Worm (Caenorhabditis elegans) whole organism, mixed stage, embryonic: ENCODE data around the gene oac-7.
A peak's percentile ranks its signal among the peaks of the same experiment; 100 is the strongest.

ENCODE experiments used
- M03D4.4 ChIP-seq: sonication (generic microtip); optimal IDR thresholded peaks from 2 replicates; lab custom pipeline; 2017; ENCODE audit warnings: mild to moderate bottlenecking, missing genetic modification characterization, missing compliant biosample characterization
- bed-3 ChIP-seq: fragments of 200-800 bp; sonication (Bioruptor generic); optimal IDR thresholded peaks from 3 replicates; lab custom pipeline; 2018; ENCODE audit warnings: mild to moderate bottlenecking, missing genetic modification characterization, moderate library complexity, missing compliant biosample characterization
- blmp-1 ChIP-seq: fragments of 150-350 bp; optimal IDR thresholded peaks from 2 replicates; lab custom pipeline; 2014; ENCODE audit warnings: missing biosample characterization, missing genetic modification characterization
- ceh-39 ChIP-seq: fragments of 150-350 bp; optimal IDR thresholded peaks from 2 replicates; lab custom pipeline; 2014; ENCODE audit warnings: missing biosample characterization, missing genetic modification characterization
- ceh-43 ChIP-seq: fragments of 200-800 bp; sonication (Bioruptor generic); optimal IDR thresholded peaks from 2 replicates; lab custom pipeline; 2018; ENCODE audit warnings: mild to moderate bottlenecking, missing genetic modification characterization, moderate library complexity, missing compliant biosample characterization
- ceh-83 ChIP-seq: fragments of 200-800 bp; sonication (Bioruptor generic); optimal IDR thresholded peaks from 2 replicates; lab custom pipeline; 2018; ENCODE audit warnings: mild to moderate bottlenecking, missing genetic modification characterization, missing compliant biosample characterization
- ces-1 ChIP-seq: fragments of 150-350 bp; optimal IDR thresholded peaks from 2 replicates; lab custom pipeline; 2014; ENCODE audit warnings: missing biosample characterization, missing genetic modification reagents, missing genetic modification characterization
- cnd-1 ChIP-seq: fragments of 200-800 bp; sonication (Bioruptor generic); optimal IDR thresholded peaks from 2 replicates; lab custom pipeline; 2018; ENCODE audit warnings: mild to moderate bottlenecking, missing genetic modification characterization, missing compliant biosample characterization
- drap-1 ChIP-seq: fragments of 200-800 bp; sonication (Bioruptor generic); optimal IDR thresholded peaks from 3 replicates; lab custom pipeline; 2018; ENCODE audit warnings: mild to moderate bottlenecking, missing genetic modification characterization, missing compliant biosample characterization
- elt-1 ChIP-seq: sonication (generic microtip); optimal IDR thresholded peaks from 2 replicates; lab custom pipeline; 2017; ENCODE audit warnings: missing genetic modification characterization, mild to moderate bottlenecking, missing compliant biosample characterization, antibody characterized with exemption, moderate library complexity, borderline replicate concordance; ENCODE audit not compliant: insufficient read depth
- elt-3 ChIP-seq: fragments of 150-350 bp; optimal IDR thresholded peaks from 2 replicates; lab custom pipeline; 2014; ENCODE audit warnings: missing biosample characterization, missing genetic modification characterization
- flh-1 ChIP-seq: fragments of 200-800 bp; sonication (Bioruptor generic); optimal IDR thresholded peaks from 2 replicates; lab custom pipeline; 2018; ENCODE audit warnings: mild to moderate bottlenecking, missing genetic modification characterization, moderate library complexity, missing compliant biosample characterization
- ham-2 ChIP-seq: fragments of 200-800 bp; sonication (Bioruptor generic); optimal IDR thresholded peaks from 2 replicates; lab custom pipeline; 2018; ENCODE audit warnings: mild to moderate bottlenecking, missing genetic modification characterization, missing compliant biosample characterization
- hlh-1 ChIP-seq: fragments of 150-350 bp; optimal IDR thresholded peaks from 2 replicates; lab custom pipeline; 2014; ENCODE audit warnings: missing biosample characterization, missing genetic modification reagents, missing genetic modification characterization
- lin-13 ChIP-seq: fragments of 150-350 bp; optimal IDR thresholded peaks from 2 replicates; lab custom pipeline; 2014; ENCODE audit warnings: missing biosample characterization, missing genetic modification characterization
- lin-32 ChIP-seq: fragments of 200-800 bp; sonication (Bioruptor generic); optimal IDR thresholded peaks from 2 replicates; lab custom pipeline; 2018; ENCODE audit warnings: mild to moderate bottlenecking, missing genetic modification characterization, missing compliant biosample characterization
- lsy-2 ChIP-seq: fragments of 150-350 bp; optimal IDR thresholded peaks from 2 replicates; lab custom pipeline; 2014; ENCODE audit warnings: missing biosample characterization, missing genetic modification characterization
- mab-5 ChIP-seq: fragments of 150-350 bp; optimal IDR thresholded peaks from 2 replicates; lab custom pipeline; 2014; ENCODE audit warnings: missing biosample characterization, missing genetic modification characterization
- mep-1 ChIP-seq: fragments of 150-350 bp; optimal IDR thresholded peaks from 2 replicates; lab custom pipeline; 2017; ENCODE audit warnings: missing biosample characterization, missing genetic modification reagents, missing genetic modification characterization, inconsistent platforms
- mls-2 ChIP-seq: sonication (generic microtip); optimal IDR thresholded peaks from 2 replicates; lab custom pipeline; 2016; ENCODE audit warnings: mild to moderate bottlenecking, missing genetic modification characterization, moderate library complexity, missing compliant biosample characterization
- nhr-12 ChIP-seq: fragments of 150-350 bp; optimal IDR thresholded peaks from 2 replicates; lab custom pipeline; 2014; ENCODE audit warnings: missing biosample characterization, missing genetic modification characterization
- nhr-2 ChIP-seq: fragments of 150-350 bp; optimal IDR thresholded peaks from 2 replicates; lab custom pipeline; 2014; ENCODE audit warnings: missing biosample characterization, missing genetic modification characterization
- nhr-237 ChIP-seq: fragments of 150-350 bp; optimal IDR thresholded peaks from 2 replicates; lab custom pipeline; 2014; ENCODE audit warnings: missing biosample characterization, missing genetic modification characterization
- nhr-28 ChIP-seq: fragments of 150-350 bp; optimal IDR thresholded peaks from 2 replicates; lab custom pipeline; 2014; ENCODE audit warnings: missing biosample characterization, missing genetic modification characterization
- nhr-76 ChIP-seq: sonication (generic microtip); optimal IDR thresholded peaks from 2 replicates; lab custom pipeline; 2017; ENCODE audit warnings: missing biosample characterization, missing genetic modification characterization
- pha-4 ChIP-seq: fragments of 150-350 bp; optimal IDR thresholded peaks from 2 replicates; lab custom pipeline; 2018; ENCODE audit warnings: missing biosample characterization, missing genetic modification reagents, missing genetic modification characterization
- sem-2 ChIP-seq: fragments of 200-800 bp; sonication (Bioruptor generic); optimal IDR thresholded peaks from 2 replicates; lab custom pipeline; 2018; ENCODE audit warnings: mild to moderate bottlenecking, missing genetic modification characterization, missing compliant biosample characterization
- snpc-4 ChIP-seq: fragments of 150-350 bp; optimal IDR thresholded peaks from 2 replicates; lab custom pipeline; 2014; ENCODE audit warnings: missing biosample characterization, missing genetic modification characterization
- sptf-1 ChIP-seq: sonication (generic microtip); optimal IDR thresholded peaks from 2 replicates; lab custom pipeline; 2017; ENCODE audit warnings: mild to moderate bottlenecking, missing genetic modification characterization, moderate library complexity, missing compliant biosample characterization
- tbx-8 ChIP-seq: fragments of 200-800 bp; sonication (Bioruptor generic); optimal IDR thresholded peaks from 2 replicates; lab custom pipeline; 2018; ENCODE audit warnings: mild to moderate bottlenecking, missing genetic modification characterization, moderate library complexity, missing compliant biosample characterization
- unc-120 ChIP-seq: sonication (generic microtip); optimal IDR thresholded peaks from 2 replicates; lab custom pipeline; 2017; ENCODE audit warnings: missing genetic modification characterization, missing compliant biosample characterization; ENCODE audit not compliant: poor library complexity, severe bottlenecking
- unc-39 ChIP-seq: fragments of 150-350 bp; optimal IDR thresholded peaks from 2 replicates; lab custom pipeline; 2014; ENCODE audit warnings: missing biosample characterization, missing genetic modification characterization
- unc-62 ChIP-seq: fragments of 150-350 bp; optimal IDR thresholded peaks from 2 replicates; lab custom pipeline; 2014; ENCODE audit warnings: missing biosample characterization, missing genetic modification reagents, missing genetic modification characterization
- zip-8 ChIP-seq: fragments of 150-350 bp; optimal IDR thresholded peaks from 2 replicates; lab custom pipeline; 2014; ENCODE audit warnings: missing biosample characterization, missing genetic modification characterization
- ztf-11 ChIP-seq: fragments of 150-350 bp; optimal IDR thresholded peaks from 2 replicates; lab custom pipeline; 2014; ENCODE audit warnings: missing biosample characterization, missing genetic modification characterization

Gene oac-7

DNA sequence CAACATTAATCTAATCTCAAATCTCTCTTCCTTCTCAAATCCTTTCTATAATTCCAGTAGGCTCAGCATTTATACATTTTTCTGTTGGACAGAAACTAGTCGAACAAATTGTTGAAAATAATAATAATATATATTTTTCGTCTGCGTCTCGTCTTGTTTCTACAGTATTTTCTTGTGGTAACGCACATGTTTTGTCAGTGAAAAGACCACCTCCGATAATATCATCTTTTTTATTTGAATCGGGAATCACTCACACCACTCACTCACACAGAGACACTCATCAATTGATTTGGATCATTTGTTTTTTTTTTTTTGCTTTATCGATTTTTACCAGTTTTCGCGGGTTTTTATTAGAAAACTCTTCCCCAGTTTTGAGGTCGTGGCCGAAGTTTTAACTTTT, 45.1 kb downstream of the oac-7 start:
- TF ChIP-seq ceh-39 (tag; lab: Kevin White, UChicago) (no peak), ham-2 (no peak), mls-2 (no peak), lin-32 (GFP tag; lab: Kevin White, UChicago) (no peak), mab-5 (no peak), snpc-4 (tag; lab: Kevin White, UChicago) (no peak)

DNA sequence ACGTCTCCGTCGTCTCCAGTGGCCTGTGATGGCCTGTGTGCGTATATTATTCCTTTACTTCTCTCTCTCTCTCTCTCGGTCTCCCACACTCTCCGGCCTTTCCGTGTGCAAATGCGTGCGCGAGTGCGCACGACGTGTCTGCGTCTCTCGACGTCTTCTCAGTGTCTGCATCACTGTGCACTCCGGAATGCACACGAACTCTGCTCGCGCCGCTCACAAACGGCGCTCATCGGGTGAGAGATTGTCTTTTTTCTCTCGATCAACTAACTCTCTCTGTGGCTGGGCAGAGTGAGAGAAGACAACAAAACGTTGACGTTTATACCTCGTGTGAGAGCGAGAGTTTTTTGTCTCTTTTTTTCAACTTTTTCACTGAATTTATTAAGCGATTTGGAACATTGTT, 46.3 kb downstream of the oac-7 start:
- TF ChIP-seq M03D4.4 (peak; percentile 8), snpc-4 (tag; lab: Kevin White, UChicago) (no peak), unc-120 (tag; lab: Kevin White, UChicago) (peak; percentile 59), ceh-43 (GFP tag; lab: Kevin White, UChicago) (no peak), elt-3 (peak; percentile 58), ceh-83 (GFP tag; lab: Kevin White, UChicago) (no peak), nhr-12 (tag; lab: Kevin White, UChicago) (no peak), unc-62 (GFP tag; lab: Kevin White, UChicago) (peak; percentile 47), nhr-76 (tag; lab: Kevin White, UChicago) (no peak), ham-2 (peak; percentile 55), blmp-1 (tag; lab: Kevin White, UChicago) (peak; percentile 42), nhr-28 (no peak), unc-39 (no peak), hlh-1 (tag; lab: Kevin White, UChicago) (peak; percentile 22), lin-13 (peak; percentile 42), lsy-2 (peak; percentile 22), zip-8 (tag; lab: Kevin White, UChicago) (no peak), ztf-11 (tag; lab: Kevin White, UChicago) (peak; percentile 51), tbx-8 (GFP tag; lab: Kevin White, UChicago) (no peak), nhr-2 (tag; lab: Kevin White, UChicago) (peak; percentile 85), sem-2 (GFP tag; lab: Kevin White, UChicago) (no peak), drap-1 (GFP tag; lab: Kevin White, UChicago) (peak; percentile 37), elt-1 (tag; lab: Kevin White, UChicago) (no peak), cnd-1 (tag; lab: Kevin White, UChicago) (peak; percentile 33), bed-3 (GFP tag; lab: Kevin White, UChicago) (no peak), lin-32 (GFP tag; lab: Kevin White, UChicago) (no peak), flh-1 (GFP tag; lab: Kevin White, UChicago) (no peak), nhr-237 (tag; lab: Kevin White, UChicago) (peak; percentile 51), pha-4 (tag; lab: Kevin White, UChicago) (peak; percentile 70), mab-5 (no peak), ces-1 (GFP tag; lab: Kevin White, UChicago) (peak; percentile 76), mls-2 (peak; percentile 77), ceh-39 (tag; lab: Kevin White, UChicago) (peak; percentile 49), mep-1 (peak; percentile 42), sptf-1 (peak; percentile 65)

DNA sequence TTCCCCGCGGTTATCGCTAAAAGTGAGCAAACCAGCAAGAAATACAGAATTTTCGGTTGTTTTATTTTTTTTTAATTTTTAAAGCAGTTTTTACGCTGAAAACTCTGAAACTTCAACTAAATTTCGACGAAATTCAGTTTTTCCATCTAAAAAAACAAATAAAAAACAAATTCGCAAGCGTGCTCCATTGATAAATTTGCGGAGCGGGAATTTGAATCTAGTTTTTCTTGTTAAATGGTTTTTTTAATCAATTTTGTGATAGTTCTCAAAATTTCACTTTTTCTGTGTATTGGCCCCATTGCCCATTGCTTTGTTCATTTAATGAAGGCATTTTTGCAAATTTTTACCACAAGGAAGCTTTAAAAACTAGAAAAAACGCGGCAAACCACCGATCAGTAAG, 47.2 kb downstream of the oac-7 start:
- no peak for TF ChIP-seq pha-4 (tag; lab: Kevin White, UChicago)
- no peak for TF ChIP-seq drap-1 (GFP tag; lab: Kevin White, UChicago)
- TF ChIP-seq snpc-4 (tag; lab: Kevin White, UChicago) = no peak
- TF ChIP-seq blmp-1 (tag; lab: Kevin White, UChicago) = no peak

DNA sequence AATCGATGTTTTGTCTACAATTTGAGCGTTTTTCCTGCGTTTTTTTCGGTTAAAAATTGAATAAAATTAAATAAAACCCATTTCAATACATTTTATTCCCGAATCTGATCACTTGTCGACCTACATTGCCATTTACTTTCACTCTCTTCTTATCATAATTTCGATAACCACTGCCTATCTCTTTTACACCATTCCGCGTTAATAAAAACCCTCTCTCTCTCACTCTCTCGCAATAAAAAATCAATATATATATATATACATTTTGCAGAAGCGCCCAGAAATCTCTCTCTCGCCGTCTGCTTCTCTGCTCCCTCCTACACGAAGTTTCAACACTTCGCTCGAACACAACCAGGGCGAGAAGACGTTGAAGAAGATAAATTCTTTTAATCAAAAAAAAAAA, 47.6 kb downstream of the oac-7 start, which contains the start of gene pptr-1:
Gene pptr-1 (plus strand): TSS at position 269 of the 400 bp plus-strand sequence.
- peak; percentile 5 for TF ChIP-seq elt-3
- TF ChIP-seq drap-1 (GFP tag; lab: Kevin White, UChicago) = no peak
- TF ChIP-seq blmp-1 (tag; lab: Kevin White, UChicago) = peak; percentile 47
